Worm (Caenorhabditis elegans) whole organism, midembryonic: ENCODE results near the gene srj-1.

Experiments
- T22C8.4 ChIP-seq: fragments of 200-800 bp; sonication (Bioruptor generic); IDR thresholded peaks from 2 replicates; pipeline ENCODE4 v1.3.6; 2022; ENCODE audit warnings: missing genetic modification characterization, missing compliant biosample characterization
- cog-1 ChIP-seq: sonication (generic microtip); optimal IDR thresholded peaks from 2 replicates; lab custom pipeline; 2016; ENCODE audit warnings: missing genetic modification characterization, missing compliant biosample characterization
- flt-1 ChIP-seq: fragments of 200-800 bp; sonication (Bioruptor generic); IDR thresholded peaks from 2 replicates; pipeline ENCODE4 v1.3.6; 2022; ENCODE audit warnings: missing genetic modification characterization, missing compliant biosample characterization
- klf-2 ChIP-seq: fragments of 200-800 bp; sonication (Bioruptor generic); conservative IDR thresholded peaks from 2 replicates; pipeline ENCODE4 v1.3.6; 2022; ENCODE audit warnings: missing genetic modification reagents, missing genetic modification characterization, missing compliant biosample characterization
- med-1 ChIP-seq: sonication (generic microtip); optimal IDR thresholded peaks from 2 replicates; lab custom pipeline; 2017; ENCODE audit warnings: missing genetic modification characterization, mild to moderate bottlenecking, missing compliant biosample characterization, antibody characterized with exemption, missing genetic modification reagents; ENCODE audit not compliant: insufficient read depth
- ref-1 ChIP-seq: fragments of 200-800 bp; sonication (Bioruptor generic); conservative IDR thresholded peaks from 2 replicates; pipeline ENCODE4 v1.3.6; 2022; ENCODE audit warnings: missing genetic modification reagents, missing genetic modification characterization, missing compliant biosample characterization
- tab-1 ChIP-seq: fragments of 200-800 bp; sonication (Bioruptor generic); IDR thresholded peaks from 2 replicates; pipeline ENCODE4 v1.3.6; 2022; ENCODE audit warnings: missing genetic modification characterization, missing compliant biosample characterization
- ztf-23 ChIP-seq: fragments of 200-800 bp; sonication (Bioruptor generic); IDR thresholded peaks from 2 replicates; pipeline ENCODE4 v1.3.6; 2022; ENCODE audit warnings: missing genetic modification reagents, missing genetic modification characterization, missing compliant biosample characterization
- ztf-29 ChIP-seq: fragments of 200-800 bp; sonication (Bioruptor generic); IDR thresholded peaks from 2 replicates; pipeline ENCODE4 v1.3.6; 2022; ENCODE audit warnings: missing genetic modification reagents, missing genetic modification characterization, missing compliant biosample characterization

DNA sequence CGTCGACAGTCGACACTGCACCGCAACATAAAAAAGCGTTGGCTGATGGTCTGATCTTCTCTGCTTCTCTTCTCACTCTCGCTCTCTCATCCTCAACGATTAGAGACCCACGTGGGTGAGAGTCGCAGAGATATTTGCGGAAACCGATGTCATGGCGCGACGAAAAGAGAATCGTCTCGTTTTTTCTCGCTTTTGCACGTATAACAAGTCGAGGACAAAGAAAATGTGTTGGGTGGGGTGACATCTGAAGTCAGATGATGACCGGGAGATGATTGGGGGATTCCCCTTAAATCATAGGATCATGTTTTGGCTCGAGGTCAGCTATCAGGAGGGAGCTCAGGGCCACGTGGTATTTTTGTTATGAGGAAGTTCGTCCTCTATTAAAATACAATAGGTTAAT, 8.8 kb downstream of the srj-1 start:
- no peak for TF ChIP-seq ref-1 (GFP tag; lab: Robert Waterston, UW)
- TF ChIP-seq ztf-29 (GFP tag; lab: Robert Waterston, UW): no peak
- no peak for TF ChIP-seq flt-1
- no peak for TF ChIP-seq T22C8.4 (GFP tag; lab: Robert Waterston, UW)
- no peak for TF ChIP-seq ztf-23 (GFP tag; lab: Robert Waterston, UW)
- no peak for TF ChIP-seq med-1
- no peak for TF ChIP-seq klf-2
- TF ChIP-seq cog-1 (tag; lab: Kevin White, UChicago): no peak
- TF ChIP-seq tab-1 (GFP tag; lab: Robert Waterston, UW): no peak
